Fruit fly (Drosophila melanogaster): Measurements from ENCODE around the gene RagA-B.

RagA-B gene

dm6 chr3R:8984602-8985074 is 523 bp upstream of the RagA-B start, which contains the start of gene CG11970 (continued):
- TF ChIP-seq nmo (GFP tag; optimal IDR thresholded peaks at IDR 0.05) = peak; percentile 58
- no peak for TF ChIP-seq Spps (tag; optimal IDR thresholded peaks at IDR 0.05)
- TF ChIP-seq ssp (GFP tag; IDR thresholded peaks at IDR 0.05) = 0 out of 2 replicates have a peak, but pooled peaks have one; percentile 10
- no peak for TF ChIP-seq schlank (tag; optimal IDR thresholded peaks at IDR 0.05)
- TF ChIP-seq YL-1 (GFP tag; optimal IDR thresholded peaks at IDR 0.05) = peak; percentile 26
- peak; percentile 12 for TF ChIP-seq pnt (GFP tag; optimal IDR thresholded peaks at IDR 0.05)
- peak; percentile 56; the same call in 1 of the 2 replicates for TF ChIP-seq Rfx (GFP tag; IDR thresholded peaks at IDR 0.05)
- no peak for TF ChIP-seq danr (GFP tag; IDR thresholded peaks at IDR 0.05)
- peak; percentile 49 for TF ChIP-seq CG9727 (GFP tag; optimal IDR thresholded peaks at IDR 0.05)
- no peak for TF ChIP-seq CG7271 (tag; optimal IDR thresholded peaks at IDR 0.05)
- no peak for TF ChIP-seq Atf6 (GFP tag; IDR thresholded peaks at IDR 0.05)
- TF ChIP-seq CG7556 (GFP tag; optimal IDR thresholded peaks at IDR 0.05) = no peak
- peak; percentile 49 for TF ChIP-seq mam (GFP tag; optimal IDR thresholded peaks at IDR 0.05)
- TF ChIP-seq chinmo (GFP tag; IDR thresholded peaks at IDR 0.05; ENCODE audit: partially characterized antibody) = no peak
- no peak for TF ChIP-seq fru (optimal IDR thresholded peaks at IDR 0.05)
- no peak for TF ChIP-seq CG14965 (GFP tag; optimal IDR thresholded peaks at IDR 0.05; ENCODE audit: borderline replicate concordance)
- no peak for TF ChIP-seq onecut (GFP tag; IDR thresholded peaks at IDR 0.05)
- no peak for TF ChIP-seq CG6765 (GFP tag; optimal IDR thresholded peaks at IDR 0.05)
- peak; percentile 56; the same call in 2 of the 3 replicates for TF ChIP-seq zfh1 (GFP tag; IDR thresholded peaks at IDR 0.05)
- no peak for TF ChIP-seq crp (GFP tag; optimal IDR thresholded peaks at IDR 0.05)
- TF ChIP-seq peb (GFP tag; IDR thresholded peaks at IDR 0.05) = no peak
- TF ChIP-seq row (GFP tag; IDR thresholded peaks at IDR 0.05) = peak; percentile 76
- TF ChIP-seq fd96Cb (tag; optimal IDR thresholded peaks at IDR 0.05) = no peak
- no peak for TF ChIP-seq CG6683 (GFP tag; optimal IDR thresholded peaks at IDR 0.05)
- TF ChIP-seq shn (GFP tag; optimal IDR thresholded peaks at IDR 0.05) = peak; percentile 34
- no peak for TF ChIP-seq CG10321 (GFP tag; IDR thresholded peaks at IDR 0.05)
- TF ChIP-seq tin (GFP tag; optimal IDR thresholded peaks at IDR 0.05) = peak; percentile 23
- TF ChIP-seq CG3726 (GFP tag; IDR thresholded peaks at IDR 0.05) = no peak
- no peak for TF ChIP-seq Mrtf (GFP tag; IDR thresholded peaks at IDR 0.05)
- peak; percentile 21 for TF ChIP-seq pum (GFP tag; optimal IDR thresholded peaks at IDR 0.05)
- TF ChIP-seq CG18011 (GFP tag; optimal IDR thresholded peaks at IDR 0.05) = peak; percentile 30
- TF ChIP-seq CG14050 (GFP tag; IDR thresholded peaks at IDR 0.05) = 0 out of 3 replicates have a peak, but pooled peaks have one; percentile 10
- no peak for TF ChIP-seq ash1 (GFP tag; optimal IDR thresholded peaks at IDR 0.05)
- no peak for TF ChIP-seq H15 (GFP tag; IDR thresholded peaks at IDR 0.05)
- no peak for TF ChIP-seq CG4282 (GFP tag; optimal IDR thresholded peaks at IDR 0.05)
- peak; percentile 26; the same call in 1 of the 3 replicates for TF ChIP-seq CG14860 (GFP tag; IDR thresholded peaks at IDR 0.05; ENCODE audit: partially characterized antibody)
- no peak for TF ChIP-seq CG12071 (GFP tag; optimal IDR thresholded peaks at IDR 0.05)
- no peak for TF ChIP-seq chm (GFP tag; IDR thresholded peaks at IDR 0.05)
- TF ChIP-seq Dek (tag; optimal IDR thresholded peaks at IDR 0.05) = peak; percentile 1
- no peak for TF ChIP-seq Hand (GFP tag; optimal IDR thresholded peaks at IDR 0.05)
- TF ChIP-seq CG6272 (GFP tag; IDR thresholded peaks at IDR 0.05) = peak; percentile 69
- no peak for TF ChIP-seq Vsx1 (GFP tag; optimal IDR thresholded peaks at IDR 0.05)
- no peak for TF ChIP-seq chn (GFP tag; optimal IDR thresholded peaks at IDR 0.05)
- peak; percentile 86 for TF ChIP-seq MESR4 (GFP tag; optimal IDR thresholded peaks at IDR 0.05)
- TF ChIP-seq br (optimal IDR thresholded peaks at IDR 0.05) = no peak
- TF ChIP-seq CG2116 (GFP tag; optimal IDR thresholded peaks at IDR 0.05) = peak; percentile 41
- TF ChIP-seq ranshi (GFP tag; IDR thresholded peaks at IDR 0.05) = no peak
- peak; percentile 22 for TF ChIP-seq Fer2 (tag; optimal IDR thresholded peaks at IDR 0.05)
